Worm (Caenorhabditis elegans) whole organism, early embryonic: ENCODE measurements around the gene chdh-1.

ENCODE experiments used
- B0310.2 ChIP-seq: sonication (generic microtip); optimal IDR thresholded peaks from 2 replicates; lab custom pipeline; 2016; ENCODE audit warnings: mild to moderate bottlenecking, missing genetic modification characterization, missing compliant biosample characterization
- F13C5.2 ChIP-seq: sonication (generic microtip); optimal IDR thresholded peaks from 2 replicates; lab custom pipeline; 2017; ENCODE audit warnings: mild to moderate bottlenecking, missing genetic modification characterization, inconsistent platforms, missing compliant biosample characterization
- aly-1 ChIP-seq: sonication (generic microtip); optimal IDR thresholded peaks from 2 replicates; lab custom pipeline; 2016; ENCODE audit warnings: missing genetic modification characterization, missing compliant biosample characterization
- ama-1 ChIP-seq: fragments of 150-350 bp; optimal IDR thresholded peaks from 2 replicates; lab custom pipeline; 2014
- ceh-13 ChIP-seq: fragments of 200-800 bp; sonication (Bioruptor generic); optimal IDR thresholded peaks from 2 replicates; lab custom pipeline; 2018; ENCODE audit warnings: mild to moderate bottlenecking, missing genetic modification characterization, missing compliant biosample characterization
- ceh-36 ChIP-seq: sonication (generic microtip); optimal IDR thresholded peaks from 2 replicates; lab custom pipeline; 2016; ENCODE audit warnings: missing genetic modification characterization, inconsistent platforms, missing compliant biosample characterization
- ets-7 ChIP-seq: sonication (generic microtip); optimal IDR thresholded peaks from 2 replicates; lab custom pipeline; 2016; ENCODE audit warnings: missing genotype, missing genetic modification characterization, missing compliant biosample characterization
- flt-1 ChIP-seq: fragments of 200-800 bp; sonication (Bioruptor generic); IDR thresholded peaks from 2 replicates; pipeline ENCODE4 v1.3.6; 2022; ENCODE audit warnings: missing genetic modification characterization, missing compliant biosample characterization
- hmbx-1 ChIP-seq: sonication (generic microtip); optimal IDR thresholded peaks from 2 replicates; lab custom pipeline; 2016; ENCODE audit warnings: mild to moderate bottlenecking, missing genetic modification characterization, missing compliant biosample characterization
- hmg-4 ChIP-seq: fragments of 200-800 bp; sonication (Bioruptor generic); optimal IDR thresholded peaks from 2 replicates; lab custom pipeline; 2018; ENCODE audit warnings: mild to moderate bottlenecking, missing genetic modification characterization, missing compliant biosample characterization
- hnd-1 ChIP-seq: sonication (generic microtip); optimal IDR thresholded peaks from 2 replicates; lab custom pipeline; 2016; ENCODE audit warnings: missing genetic modification characterization, missing compliant biosample characterization
- pes-1 ChIP-seq: fragments of 200-800 bp; sonication (Bioruptor generic); IDR thresholded peaks from 2 replicates; pipeline ENCODE4 v1.3.6; 2022; ENCODE audit warnings: missing genetic modification reagents, missing genetic modification characterization, missing compliant biosample characterization
- scrt-1 ChIP-seq: fragments of 200-800 bp; sonication (Bioruptor generic); IDR thresholded peaks from 2 replicates; pipeline ENCODE4 v1.3.6; 2022; ENCODE audit warnings: missing genetic modification characterization, missing compliant biosample characterization
- sea-1 ChIP-seq: fragments of 200-800 bp; sonication (Bioruptor generic); conservative IDR thresholded peaks from 2 replicates; pipeline ENCODE4 v1.3.6; 2022; ENCODE audit warnings: missing genetic modification characterization, missing compliant biosample characterization
- tbx-11 ChIP-seq: fragments of 200-800 bp; sonication (Bioruptor generic); IDR thresholded peaks from 2 replicates; pipeline ENCODE4 v1.3.6; 2022; ENCODE audit warnings: missing genetic modification characterization, missing compliant biosample characterization
- tbx-37 ChIP-seq: fragments of 200-800 bp; sonication (Bioruptor generic); conservative IDR thresholded peaks from 2 replicates; pipeline ENCODE4 v1.3.6; 2022; ENCODE audit warnings: missing genetic modification reagents, missing genetic modification characterization, missing compliant biosample characterization
- tra-4 ChIP-seq: sonication (generic microtip); optimal IDR thresholded peaks from 2 replicates; lab custom pipeline; 2017; ENCODE audit warnings: missing genetic modification characterization, missing compliant biosample characterization

chdh-1 gene

DNA sequence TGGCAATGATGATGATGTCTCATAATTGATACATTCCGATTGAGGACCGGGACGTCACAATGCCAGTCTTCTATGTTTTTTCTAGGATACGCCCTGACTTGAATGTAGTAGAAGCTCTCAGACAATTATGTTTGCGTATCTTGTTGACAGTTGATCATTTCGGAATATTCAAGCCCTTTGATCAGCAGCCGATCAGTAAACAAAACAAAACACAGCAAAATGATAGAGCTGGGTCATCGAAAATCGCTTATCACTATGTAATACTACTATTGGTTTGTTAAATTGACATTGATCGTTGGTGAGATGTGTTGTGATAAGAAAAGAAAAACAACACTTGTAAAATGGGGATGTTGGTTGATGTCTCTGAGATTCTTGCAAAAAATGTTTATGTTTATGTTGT is 39.5 kb upstream of the chdh-1 start:
- TF ChIP-seq ceh-13 (GFP tag; lab: Kevin White, UChicago) (no peak), flt-1 (GFP tag; lab: Robert Waterston, UW) (no peak), tra-4 (tag; lab: Kevin White, UChicago) (no peak), F13C5.2 (no peak)

- TF ChIP-seq ceh-36 (tag; lab: Kevin White, UChicago) (no peak), sea-1 (GFP tag; lab: Robert Waterston, UW) (no peak), tbx-37 (GFP tag; lab: Robert Waterston, UW) (no peak), hmbx-1 (tag; lab: Kevin White, UChicago) (no peak)
Measured at ce11 chrII:8737456-8737855, 38.7 kb upstream of the chdh-1 start, which contains the start of gene idpb-4. Gene idpb-4 (minus strand): TSS chrII:8737556.

DNA sequence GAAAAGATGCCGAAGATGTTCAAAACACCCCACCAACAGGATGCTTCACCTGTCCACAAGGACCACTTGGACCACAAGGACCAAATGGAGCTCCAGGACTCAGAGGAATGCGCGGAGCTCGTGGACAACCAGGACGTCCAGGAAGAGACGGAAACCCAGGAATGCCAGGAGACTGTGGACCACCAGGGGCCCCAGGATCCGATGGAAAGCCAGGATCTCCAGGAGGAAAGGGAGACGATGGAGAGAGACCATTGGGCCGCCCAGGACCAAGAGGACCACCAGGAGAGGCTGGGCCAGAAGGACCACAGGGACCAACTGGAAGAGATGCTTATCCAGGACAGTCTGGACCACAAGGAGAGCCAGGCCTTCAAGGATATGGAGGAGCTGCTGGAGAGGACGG is 34.9 kb upstream of the chdh-1 start:
- TF ChIP-seq hmg-4 (GFP tag; lab: Kevin White, UChicago) (no peak), aly-1 (no peak), pes-1 (no peak)

ce11 chrII:8732339-8733100 is 33.8 kb upstream of the chdh-1 start, which contains the start of gene rol-6:
Gene rol-6 (plus strand): TSS chrII:8733050.
- TF ChIP-seq ceh-13 (GFP tag; lab: Kevin White, UChicago), result no peak
- TF ChIP-seq ama-1 (lab: Kevin White, UChicago), result no peak
- TF ChIP-seq hmg-4 (GFP tag; lab: Kevin White, UChicago), result no peak
- TF ChIP-seq tbx-37 (GFP tag; lab: Robert Waterston, UW), result no peak
- no peak for TF ChIP-seq pes-1
- TF ChIP-seq B0310.2 (tag; lab: Kevin White, UChicago), result no peak
- TF ChIP-seq hnd-1 (tag; lab: Kevin White, UChicago), result no peak
- no peak for TF ChIP-seq aly-1
- no peak for TF ChIP-seq flt-1 (GFP tag; lab: Robert Waterston, UW)
- TF ChIP-seq scrt-1 (GFP tag; lab: Robert Waterston, UW), result no peak
- TF ChIP-seq tra-4 (tag; lab: Kevin White, UChicago), result no peak
- TF ChIP-seq hmbx-1 (tag; lab: Kevin White, UChicago), result no peak
- TF ChIP-seq sea-1 (GFP tag; lab: Robert Waterston, UW), result no peak
- no peak for TF ChIP-seq tbx-11 (GFP tag; lab: Robert Waterston, UW)

DNA sequence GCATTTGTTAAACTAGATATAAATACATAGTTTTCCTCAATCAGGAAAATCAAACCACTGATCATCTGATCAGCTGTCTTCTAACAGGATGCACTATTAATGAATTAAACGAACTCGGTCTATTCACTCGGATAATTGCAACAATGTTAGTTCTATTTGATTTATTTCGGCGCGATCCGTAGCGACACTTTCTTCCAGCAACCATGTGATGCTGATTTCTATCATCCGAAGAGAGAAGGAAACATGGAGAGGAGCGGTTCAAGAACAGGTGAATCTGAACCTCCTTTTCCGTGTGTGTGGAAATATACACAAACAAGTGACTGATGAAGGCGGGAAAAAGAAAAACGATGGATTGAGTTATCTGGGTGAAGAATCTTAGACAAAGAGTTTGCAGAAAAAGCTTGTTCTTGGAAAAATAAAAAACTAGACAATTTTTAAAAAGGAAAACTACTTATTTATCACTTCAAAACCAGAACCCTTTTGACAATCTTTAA is 33.1 kb upstream of the chdh-1 start:
- TF ChIP-seq F13C5.2 (no peak), hmbx-1 (tag; lab: Kevin White, UChicago) (no peak), ceh-13 (GFP tag; lab: Kevin White, UChicago) (no peak), B0310.2 (tag; lab: Kevin White, UChicago) (no peak), hnd-1 (tag; lab: Kevin White, UChicago) (no peak), pes-1 (no peak), hmg-4 (GFP tag; lab: Kevin White, UChicago) (no peak), ceh-36 (tag; lab: Kevin White, UChicago) (no peak), tbx-11 (GFP tag; lab: Robert Waterston, UW) (no peak), ets-7 (tag; lab: Kevin White, UChicago) (no peak), tbx-37 (GFP tag; lab: Robert Waterston, UW) (no peak)

DNA sequence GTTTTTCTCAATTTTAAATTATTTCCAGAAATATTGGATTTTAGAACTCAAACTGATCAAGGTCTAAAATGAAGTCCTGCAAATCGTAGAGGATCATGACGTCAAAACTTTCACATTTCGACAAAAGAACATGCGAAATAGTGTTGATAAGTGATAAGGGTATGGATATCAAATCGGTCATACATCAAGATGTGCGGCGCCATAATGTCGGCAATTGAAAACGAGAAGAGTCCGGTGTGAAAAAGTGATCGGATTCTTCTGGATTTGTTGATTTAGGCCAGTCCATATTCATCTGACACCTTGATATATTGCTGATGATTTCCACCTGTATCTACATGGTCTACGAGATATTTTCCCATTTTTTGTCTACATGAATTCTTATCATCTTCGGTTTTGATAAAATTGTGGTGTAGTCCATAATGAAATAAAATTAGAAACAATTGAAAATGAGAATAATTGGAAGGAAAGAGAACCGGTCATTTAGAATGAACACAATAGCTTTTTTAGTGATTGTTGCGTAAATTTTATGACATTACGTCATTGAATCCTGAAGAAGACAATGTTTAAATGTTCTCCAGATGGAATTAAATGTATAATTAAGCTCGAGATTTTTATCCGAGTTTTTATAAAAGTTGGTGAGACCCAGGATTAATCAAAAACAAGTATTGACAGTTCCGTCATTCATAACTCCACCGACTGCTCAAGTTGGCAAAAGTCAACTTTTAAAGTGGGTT is 32.4 kb upstream of the chdh-1 start:
- no peak for TF ChIP-seq ceh-36 (tag; lab: Kevin White, UChicago)
- no peak for TF ChIP-seq aly-1

DNA sequence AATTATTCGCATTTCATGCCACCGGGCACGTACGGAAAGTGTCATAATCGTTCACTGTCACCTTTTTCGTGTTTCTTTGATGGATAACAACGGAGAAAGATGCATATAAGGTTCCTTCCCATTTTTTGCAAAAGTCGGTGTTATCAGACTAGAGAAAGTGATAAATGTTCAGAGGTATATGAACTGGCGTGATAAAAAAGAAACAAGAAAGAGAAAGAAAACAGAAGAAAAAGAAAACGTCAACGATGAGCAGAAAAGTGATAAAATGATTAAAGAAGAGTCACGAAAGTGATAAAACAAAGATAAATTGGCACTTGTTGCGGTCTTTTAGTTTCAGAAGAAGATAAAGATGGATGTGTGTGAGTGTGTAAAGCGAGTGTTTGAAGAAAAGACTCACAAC is 31.6 kb upstream of the chdh-1 start:
- TF ChIP-seq pes-1, result no peak
- TF ChIP-seq ceh-36 (tag; lab: Kevin White, UChicago), result no peak
- no peak for TF ChIP-seq tbx-11 (GFP tag; lab: Robert Waterston, UW)
- no peak for TF ChIP-seq tra-4 (tag; lab: Kevin White, UChicago)

DNA sequence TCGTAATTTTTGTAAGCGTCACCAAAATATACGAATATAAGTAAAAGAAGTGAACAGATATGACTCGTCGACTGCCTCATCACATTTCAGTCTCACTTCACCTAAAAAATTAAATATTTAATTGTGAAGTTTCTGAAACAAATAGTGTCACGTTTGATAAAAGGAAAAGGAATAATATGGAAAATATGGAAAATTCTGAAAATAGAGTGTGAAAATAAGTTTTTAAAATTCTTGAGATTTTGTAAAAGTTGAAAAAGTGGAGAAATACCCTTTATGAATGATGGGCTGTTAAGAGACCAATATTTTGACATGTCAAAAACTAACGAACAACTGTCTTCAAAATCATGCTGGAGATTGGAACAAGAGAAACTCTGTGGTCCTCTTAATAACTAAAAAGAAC is 28.0 kb upstream of the chdh-1 start, which contains the start of gene T01B7.9:
TSS of gene T01B7.9 (minus strand) at position 101 of the 400 bp plus-strand sequence.
- no peak for TF ChIP-seq sea-1 (GFP tag; lab: Robert Waterston, UW)
- TF ChIP-seq hnd-1 (tag; lab: Kevin White, UChicago), result no peak
- TF ChIP-seq hmg-4 (GFP tag; lab: Kevin White, UChicago), result no peak
- TF ChIP-seq tbx-11 (GFP tag; lab: Robert Waterston, UW), result no peak
- TF ChIP-seq tra-4 (tag; lab: Kevin White, UChicago), result no peak
- no peak for TF ChIP-seq pes-1
- TF ChIP-seq scrt-1 (GFP tag; lab: Robert Waterston, UW), result no peak
- TF ChIP-seq ama-1 (lab: Kevin White, UChicago), result no peak
- no peak for TF ChIP-seq ets-7 (tag; lab: Kevin White, UChicago)
- TF ChIP-seq flt-1 (GFP tag; lab: Robert Waterston, UW), result no peak
- TF ChIP-seq F13C5.2, result no peak
- TF ChIP-seq B0310.2 (tag; lab: Kevin White, UChicago), result no peak
- no peak for TF ChIP-seq ceh-13 (GFP tag; lab: Kevin White, UChicago)
- no peak for TF ChIP-seq aly-1
- no peak for TF ChIP-seq hmbx-1 (tag; lab: Kevin White, UChicago)
- TF ChIP-seq tbx-37 (GFP tag; lab: Robert Waterston, UW), result no peak
- TF ChIP-seq ceh-36 (tag; lab: Kevin White, UChicago), result no peak
